Fruit fly (Drosophila melanogaster) whole organism: ENCODE data around the gene 2mit.

Source experiments
- CG8478 ChIP-seq: fragments of >200 bp; optimal IDR thresholded peaks from 2 replicates; lab custom pipeline; 2018; ENCODE audit warnings: inconsistent platforms
- Dll ChIP-seq: fragments of >200 bp; optimal IDR thresholded peaks from 2 replicates; lab custom pipeline; 2017
- EcR ChIP-seq, 2 experiments: fragments of >200 bp; optimal IDR thresholded peaks; 2 replicates each; lab custom pipeline; 2017; ENCODE audit warnings: missing biosample characterization in 2 of 2, missing genetic modification characterization in 2 of 2, missing genetic modification reagents in 2 of 2
- pan ChIP-seq: fragments of >200 bp; optimal IDR thresholded peaks from 2 replicates; lab custom pipeline; 2017
- psq ChIP-seq: fragments of >200 bp; optimal IDR thresholded peaks from 2 replicates; lab custom pipeline; 2017
- usp ChIP-seq: fragments of >200 bp; optimal IDR thresholded peaks from 2 replicates; lab custom pipeline; 2017; ENCODE audit warnings: missing biosample characterization, missing genetic modification characterization, mixed read lengths

2mit gene

dm6 chr3R:13155587-13155986 lies at the start of gene 2mit:
Gene 2mit, minus strand, starts transcription at chr3R:13155687.
- no peak for TF ChIP-seq EcR (GFP tag; optimal IDR thresholded peaks at IDR 0.05; lab: Kevin White, UChicago)
- TF ChIP-seq psq (lab: Kevin White, UChicago), result no peak
- TF ChIP-seq pan, result no peak
- TF ChIP-seq Dll (lab: Kevin White, UChicago), result no peak
- no peak for TF ChIP-seq CG8478 (lab: Kevin White, UChicago)
- TF ChIP-seq usp (GFP tag; lab: Kevin White, UChicago), result no peak

- no peak for TF ChIP-seq EcR (GFP tag; optimal IDR thresholded peaks at IDR 0.05; lab: Kevin White, UChicago)
- TF ChIP-seq usp (GFP tag; lab: Kevin White, UChicago), result no peak
- no peak for TF ChIP-seq psq (lab: Kevin White, UChicago)
- TF ChIP-seq CG8478 (lab: Kevin White, UChicago), result no peak
- no peak for TF ChIP-seq Dll (lab: Kevin White, UChicago)
These were observed 44.9 kb upstream of the 2mit start for dm6 chr3R:13200402-13200801.

- TF ChIP-seq Dll (lab: Kevin White, UChicago) (no peak), CG8478 (lab: Kevin White, UChicago) (no peak), usp (GFP tag; lab: Kevin White, UChicago) (no peak), pan (no peak), psq (lab: Kevin White, UChicago) (no peak), EcR (GFP tag; optimal IDR thresholded peaks at IDR 0.05; lab: Kevin White, UChicago) (no peak)
These were observed 35.8 kb upstream of the 2mit start, which contains the start of gene CG8141 for dm6 chr3R:13191299-13191698. Gene CG8141, plus strand, starts transcription at chr3R:13191599.

dm6 chr3R:13188219-13188618 lies 32.7 kb upstream of the 2mit start, which contains the start of gene CG14380:
Gene CG14380, plus strand, starts transcription at chr3R:13188519.
- TF ChIP-seq usp (GFP tag; lab: Kevin White, UChicago), result no peak
- TF ChIP-seq EcR (GFP tag; optimal IDR thresholded peaks at IDR 0.05; lab: Kevin White, UChicago), result no peak
- TF ChIP-seq psq (lab: Kevin White, UChicago), result no peak
- no peak for TF ChIP-seq pan
- no peak for TF ChIP-seq CG8478 (lab: Kevin White, UChicago)
- no peak for TF ChIP-seq Dll (lab: Kevin White, UChicago)

dm6 chr3R:13186396-13186795 lies 30.9 kb upstream of the 2mit start, which contains the start of gene CG8508:
Gene CG8508, minus strand, starts transcription at chr3R:13186496.
- TF ChIP-seq pan (no peak), psq (lab: Kevin White, UChicago) (no peak), Dll (lab: Kevin White, UChicago) (no peak), CG8478 (lab: Kevin White, UChicago) (no peak), EcR (GFP tag; optimal IDR thresholded peaks at IDR 0.05; lab: Kevin White, UChicago) (no peak), usp (GFP tag; lab: Kevin White, UChicago) (no peak)

- TF ChIP-seq EcR (GFP tag; optimal IDR thresholded peaks at IDR 0.05; lab: Kevin White, UChicago), result no peak
- TF ChIP-seq psq (lab: Kevin White, UChicago), result no peak
- no peak for TF ChIP-seq Dll (lab: Kevin White, UChicago)
- no peak for TF ChIP-seq pan
- TF ChIP-seq usp (GFP tag; lab: Kevin White, UChicago), result no peak
- TF ChIP-seq CG8478 (lab: Kevin White, UChicago), result no peak
These were observed 25.5 kb upstream of the 2mit start, which contains the start of gene CG8138 for dm6 chr3R:13181004-13181403. Gene CG8138, plus strand, starts transcription at chr3R:13181304.

- TF ChIP-seq CG8478 (lab: Kevin White, UChicago), result no peak
- TF ChIP-seq psq (lab: Kevin White, UChicago), result no peak
- no peak for TF ChIP-seq pan
These were observed 17.4 kb downstream of the 2mit start for dm6 chr3R:13138120-13138519.

- TF ChIP-seq usp (GFP tag; lab: Kevin White, UChicago), result no peak
- TF ChIP-seq CG8478 (lab: Kevin White, UChicago), result no peak
- TF ChIP-seq Dll (lab: Kevin White, UChicago), result no peak
- no peak for TF ChIP-seq pan
- no peak for TF ChIP-seq psq (lab: Kevin White, UChicago)
- no peak for TF ChIP-seq EcR (GFP tag; optimal IDR thresholded peaks at IDR 0.05; lab: Kevin White, UChicago)
These were observed 26.6 kb downstream of the 2mit start for dm6 chr3R:13128932-13129331.

dm6 chr3R:13117711-13118110 lies 37.8 kb downstream of the 2mit start:
- TF ChIP-seq usp (GFP tag; lab: Kevin White, UChicago) (no peak), CG8478 (lab: Kevin White, UChicago) (no peak), EcR (GFP tag; optimal IDR thresholded peaks at IDR 0.05; lab: Kevin White, UChicago) (no peak), pan (no peak), Dll (lab: Kevin White, UChicago) (no peak), psq (lab: Kevin White, UChicago) (no peak)

dm6 chr3R:13091666-13092065 lies 63.8 kb downstream of the 2mit start:
- TF ChIP-seq CG8478 (lab: Kevin White, UChicago) (no peak), pan (no peak), Dll (lab: Kevin White, UChicago) (no peak), usp (GFP tag; lab: Kevin White, UChicago) (no peak), EcR (GFP tag; optimal IDR thresholded peaks at IDR 0.05; lab: Kevin White, UChicago) (no peak), psq (lab: Kevin White, UChicago) (no peak)

dm6 chr3R:13088942-13089341 lies 66.5 kb downstream of the 2mit start, which contains the start of gene CG34308:
Gene CG34308, plus strand, starts transcription at chr3R:13089242.
- TF ChIP-seq CG8478 (lab: Kevin White, UChicago) (no peak), pan (no peak), Dll (lab: Kevin White, UChicago) (no peak), psq (lab: Kevin White, UChicago) (no peak), usp (GFP tag; lab: Kevin White, UChicago) (no peak), EcR (GFP tag; optimal IDR thresholded peaks at IDR 0.05; lab: Kevin White, UChicago) (no peak)

- no peak for TF ChIP-seq CG8478 (lab: Kevin White, UChicago)
- no peak for TF ChIP-seq usp (GFP tag; lab: Kevin White, UChicago)
- no peak for TF ChIP-seq psq (lab: Kevin White, UChicago)
- TF ChIP-seq pan, result no peak
- TF ChIP-seq Dll (lab: Kevin White, UChicago), result no peak
- no peak for TF ChIP-seq EcR (GFP tag; optimal IDR thresholded peaks at IDR 0.05; lab: Kevin White, UChicago)
These were observed 67.1 kb downstream of the 2mit start, which contains the start of gene timeout for dm6 chr3R:13088395-13088794. Gene timeout, plus strand, starts transcription at chr3R:13088651.
